Fruit fly (Drosophila melanogaster): ENCODE data around the gene CG46320.

Gene CG46320

dm6 chr3L:5657221-5657963, 6.5 kb upstream of the CG46320 start, which contains the start of gene sif (continued):
- TF ChIP-seq Dfd (GFP tag; optimal IDR thresholded peaks at IDR 0.05) (no peak), slp2 (GFP tag; optimal IDR thresholded peaks at IDR 0.05) (no peak), tx (GFP tag; optimal IDR thresholded peaks at IDR 0.05) (no peak), knrl (GFP tag; IDR thresholded peaks at IDR 0.05; ENCODE audit: partially characterized antibody) (no peak), CG2202 (tag; optimal IDR thresholded peaks at IDR 0.05) (no peak), CG12236 (GFP tag; optimal IDR thresholded peaks at IDR 0.05) (no peak), D19A (tag; optimal IDR thresholded peaks at IDR 0.05) (peak; percentile 53), Sox100B (GFP tag; optimal IDR thresholded peaks at IDR 0.05) (no peak), unc-4 (GFP tag; IDR thresholded peaks at IDR 0.05; ENCODE audit: partially characterized antibody) (0 out of 2 replicates have a peak, but pooled peaks have one; percentile 16), ttk (GFP tag; IDR thresholded peaks at IDR 0.05) (no peak), mirr (GFP tag; optimal IDR thresholded peaks at IDR 0.05) (no peak), CG16779 (GFP tag; IDR thresholded peaks at IDR 0.05) (peak; percentile 12; the same call in 1 of the 2 replicates), Atf6 (GFP tag; IDR thresholded peaks at IDR 0.05) (no peak), Scr (GFP tag; IDR thresholded peaks at IDR 0.05; ENCODE audit: partially characterized antibody) (no peak), abd-A (tag; optimal IDR thresholded peaks at IDR 0.05) (peak; percentile 21), CG18764 (GFP tag; optimal IDR thresholded peaks at IDR 0.05) (no peak), az2 (GFP tag; optimal IDR thresholded peaks at IDR 0.05) (no peak), CG33213 (GFP tag; optimal IDR thresholded peaks at IDR 0.05) (no peak), pzg (GFP tag; optimal IDR thresholded peaks at IDR 0.05) (no peak), B-H1 (GFP tag; IDR thresholded peaks at IDR 0.05) (no peak), CG30431 (GFP tag; optimal IDR thresholded peaks at IDR 0.05) (no peak), pnt (GFP tag; optimal IDR thresholded peaks at IDR 0.05) (no peak), CG34422 (GFP tag; IDR thresholded peaks at IDR 0.05) (peak; percentile 71; the same call in 1 of the 3 replicates), E2f2 (GFP tag; IDR thresholded peaks at IDR 0.05) (0 out of 2 replicates have a peak, but pooled peaks have one; percentile 8), CkIIα-i1 (GFP tag; IDR thresholded peaks at IDR 0.05) (no peak), Deaf1 (tag; optimal IDR thresholded peaks at IDR 0.05) (peak; percentile 41), Rx (GFP tag; IDR thresholded peaks at IDR 0.05) (no peak), zen (tag; optimal IDR thresholded peaks at IDR 0.05) (no peak), tup (GFP tag; optimal IDR thresholded peaks at IDR 0.05) (no peak), CG4360 (GFP tag; IDR thresholded peaks at IDR 0.05) (peak; percentile 66), chm (GFP tag; IDR thresholded peaks at IDR 0.05) (0 out of 2 replicates have a peak, but pooled peaks have one; percentile 35), tll (GFP tag; optimal IDR thresholded peaks at IDR 0.05) (no peak), CG3163 (GFP tag; optimal IDR thresholded peaks at IDR 0.05) (peak; percentile 5), Doc3 (GFP tag; IDR thresholded peaks at IDR 0.05; ENCODE audit: partially characterized antibody) (no peak), Hr51 (GFP tag; optimal IDR thresholded peaks at IDR 0.05) (peak in 1 of 2 experiments; percentile 7), CG11504 (tag; optimal IDR thresholded peaks at IDR 0.05) (peak; percentile 5), kah (GFP tag; optimal IDR thresholded peaks at IDR 0.05) (no peak), CG10321 (GFP tag; IDR thresholded peaks at IDR 0.05) (no peak), CG3847 (GFP tag; IDR thresholded peaks at IDR 0.05) (no peak), D (optimal IDR thresholded peaks at IDR 0.05) (no peak), D (GFP tag; optimal IDR thresholded peaks at IDR 0.05) (no peak), CG10565 (GFP tag; optimal IDR thresholded peaks at IDR 0.05) (no peak), Elba2 (GFP tag; optimal IDR thresholded peaks at IDR 0.05) (no peak), crol (GFP tag; IDR thresholded peaks at IDR 0.05) (peak; percentile 89), Hand (GFP tag; optimal IDR thresholded peaks at IDR 0.05) (peak; percentile 20), Rfx (GFP tag; IDR thresholded peaks at IDR 0.05) (peak; percentile 42; the same call in 1 of the 2 replicates), CG10366 (GFP tag; IDR thresholded peaks at IDR 0.05) (no peak), Dip2 (GFP tag; IDR thresholded peaks at IDR 0.05) (no peak), CG18262 (tag; optimal IDR thresholded peaks at IDR 0.05) (no peak), usp (GFP tag; optimal IDR thresholded peaks at IDR 0.05) (no peak)
